Worm (Caenorhabditis elegans) whole organism, young adult: ENCODE data around the gene C44H9.4.

ENCODE experiments used
- B0019.2 ChIP-seq: fragments of 200-800 bp; sonication (Bioruptor generic); conservative IDR thresholded peaks from 2 replicates; pipeline ENCODE4 v1.3.6; 2022; ENCODE audit warnings: missing genetic modification reagents, missing genetic modification characterization, missing compliant biosample characterization
- C06A6.2 ChIP-seq: fragments of 200-800 bp; sonication (Bioruptor generic); conservative IDR thresholded peaks from 2 replicates; pipeline ENCODE4 v1.3.6; 2022; ENCODE audit warnings: missing genetic modification characterization, missing compliant biosample characterization
- D2030.7 ChIP-seq: fragments of 200-800 bp; sonication (Bioruptor generic); IDR thresholded peaks from 2 replicates; pipeline ENCODE4 v1.3.6; 2022; ENCODE audit warnings: missing genetic modification reagents, missing genetic modification characterization, missing compliant biosample characterization
- F33H1.4 ChIP-seq: fragments of 200-800 bp; sonication (Bioruptor generic); IDR thresholded peaks from 2 replicates; pipeline ENCODE4 v1.3.6; 2022; ENCODE audit warnings: missing genetic modification reagents, missing genetic modification characterization, missing compliant biosample characterization
- F39B2.1 ChIP-seq: fragments of 200-800 bp; sonication (Bioruptor generic); IDR thresholded peaks from 2 replicates; pipeline ENCODE4 v1.3.6; 2022; ENCODE audit warnings: missing genetic modification reagents, missing genetic modification characterization, missing compliant biosample characterization
- F52B5.7 ChIP-seq: sonication (generic microtip); optimal IDR thresholded peaks from 2 replicates; lab custom pipeline; 2016; ENCODE audit warnings: mild to moderate bottlenecking, missing genetic modification characterization, missing compliant biosample characterization
- F57A8.1 ChIP-seq: fragments of 200-800 bp; sonication (Bioruptor generic); optimal IDR thresholded peaks from 2 replicates; lab custom pipeline; 2018; ENCODE audit warnings: mild to moderate bottlenecking, missing genetic modification characterization, moderate library complexity, missing compliant biosample characterization
- K11D2.4 ChIP-seq: fragments of 200-800 bp; sonication (Bioruptor generic); IDR thresholded peaks from 2 replicates; pipeline ENCODE4 v1.3.6; 2022; ENCODE audit warnings: missing genetic modification reagents, missing genetic modification characterization, missing compliant biosample characterization
- Y53F4B.3 ChIP-seq: fragments of 200-800 bp; sonication (Bioruptor generic); IDR thresholded peaks from 2 replicates; pipeline ENCODE4 v1.3.6; 2022; ENCODE audit warnings: missing genetic modification reagents, missing genetic modification characterization, missing compliant biosample characterization
- Y79H2A.3 ChIP-seq: fragments of 200-800 bp; sonication (Bioruptor generic); conservative IDR thresholded peaks from 2 replicates; pipeline ENCODE4 v1.3.6; 2022; ENCODE audit warnings: missing genetic modification reagents, missing genetic modification characterization, missing compliant biosample characterization
- Y95B8A.8 ChIP-seq: fragments of 200-800 bp; sonication (Bioruptor generic); IDR thresholded peaks from 2 replicates; pipeline ENCODE4 v1.3.6; 2022; ENCODE audit warnings: missing genetic modification reagents, missing genetic modification characterization, missing compliant biosample characterization
- akir-1 ChIP-seq: fragments of 200-800 bp; sonication (Bioruptor generic); optimal IDR thresholded peaks from 2 replicates; lab custom pipeline; 2018; ENCODE audit warnings: mild to moderate bottlenecking, missing genetic modification characterization, moderate library complexity, missing compliant biosample characterization
- ama-1 ChIP-seq, 3 experiments: fragments of 150-350 bp in 1 of 3; sonication (generic microtip) in 2 of 3; optimal IDR thresholded peaks; 2 replicates each; lab custom pipeline; 2014 to 2018; ENCODE audit warnings: missing biosample characterization in 2 of 3, missing genetic modification characterization in 2 of 3, missing genetic modification reagents in 2 of 3
- aptf-2 ChIP-seq: fragments of 200-800 bp; sonication (Bioruptor generic); conservative IDR thresholded peaks from 2 replicates; pipeline ENCODE4 v1.3.6; 2022; ENCODE audit warnings: missing genetic modification reagents, missing genetic modification characterization, missing compliant biosample characterization
- aptf-3 ChIP-seq: fragments of 200-800 bp; sonication (Bioruptor generic); IDR thresholded peaks from 2 replicates; pipeline ENCODE4 v1.3.6; 2022; ENCODE audit warnings: missing genetic modification characterization, missing compliant biosample characterization
- ccch-3 ChIP-seq: fragments of 200-800 bp; sonication (Bioruptor generic); optimal IDR thresholded peaks from 2 replicates; lab custom pipeline; 2018; ENCODE audit warnings: mild to moderate bottlenecking, missing genetic modification characterization, missing compliant biosample characterization
- cebp-1 ChIP-seq, 2 experiments: fragments of 200-800 bp in 1 of 2; sonication (Bioruptor generic) in 1 of 2; sonication (generic microtip) in 1 of 2; IDR thresholded peaks in 1 of 2; optimal IDR thresholded peaks in 1 of 2; 2 replicates each; pipeline versions ENCODE4 v1.3.6 to Lab custom; 2017 to 2022; ENCODE audit warnings: missing compliant biosample characterization in 2 of 2, missing genetic modification characterization in 2 of 2, mild to moderate bottlenecking in 1 of 2, missing genetic modification reagents in 1 of 2, moderate library complexity in 1 of 2
- ceh-27 ChIP-seq: fragments of 200-800 bp; sonication (Bioruptor generic); optimal IDR thresholded peaks from 2 replicates; lab custom pipeline; 2018; ENCODE audit warnings: mild to moderate bottlenecking, missing genetic modification characterization, moderate library complexity, missing compliant biosample characterization
- dox-1 ChIP-seq: fragments of 200-800 bp; sonication (Bioruptor generic); IDR thresholded peaks from 2 replicates; pipeline ENCODE4 v1.3.6; 2022; ENCODE audit warnings: missing genetic modification reagents, missing genetic modification characterization, missing compliant biosample characterization
- egrh-3 ChIP-seq: fragments of 200-800 bp; sonication (Bioruptor generic); IDR thresholded peaks from 2 replicates; pipeline ENCODE4 v1.3.6; 2022; ENCODE audit warnings: missing genetic modification reagents, missing genetic modification characterization, missing compliant biosample characterization
- lin-35 ChIP-seq, 3 experiments: fragments of 150-350 bp in 2 of 3; sonication (generic microtip) in 1 of 3; optimal IDR thresholded peaks; 2 replicates each; lab custom pipeline; 2014 to 2018; ENCODE audit warnings: missing biosample characterization in 3 of 3, missing genetic modification characterization in 3 of 3, missing genetic modification reagents in 3 of 3
- lin-54 ChIP-seq: fragments of 200-800 bp; sonication (Bioruptor generic); optimal IDR thresholded peaks from 2 replicates; lab custom pipeline; 2018; ENCODE audit warnings: mild to moderate bottlenecking, missing genetic modification characterization, missing compliant biosample characterization
- lir-1 ChIP-seq: fragments of 200-800 bp; sonication (Bioruptor generic); conservative IDR thresholded peaks from 2 replicates; pipeline ENCODE4 v1.3.6; 2022; ENCODE audit warnings: missing genetic modification reagents, missing genetic modification characterization, missing compliant biosample characterization
- lsy-27 ChIP-seq: sonication (generic microtip); optimal IDR thresholded peaks from 2 replicates; lab custom pipeline; 2017; ENCODE audit warnings: missing genetic modification characterization, mild to moderate bottlenecking, missing compliant biosample characterization, antibody characterized with exemption, missing genotype, borderline replicate concordance; ENCODE audit not compliant: insufficient read depth
- madf-3 ChIP-seq: fragments of 200-800 bp; sonication (Bioruptor generic); IDR thresholded peaks from 2 replicates; pipeline ENCODE4 v1.3.6; 2022; ENCODE audit warnings: missing genetic modification reagents, missing genetic modification characterization, missing compliant biosample characterization
- nfyb-1 ChIP-seq: fragments of 200-800 bp; sonication (Bioruptor generic); IDR thresholded peaks from 2 replicates; pipeline ENCODE4 v1.3.6; 2022; ENCODE audit warnings: missing genetic modification reagents, missing genetic modification characterization, missing compliant biosample characterization
- nhr-179 ChIP-seq: sonication (generic microtip); optimal IDR thresholded peaks from 2 replicates; lab custom pipeline; 2016; ENCODE audit warnings: mild to moderate bottlenecking, missing genetic modification characterization, missing compliant biosample characterization
- somi-1 ChIP-seq: fragments of 200-800 bp; sonication (Bioruptor generic); optimal IDR thresholded peaks from 2 replicates; lab custom pipeline; 2018; ENCODE audit warnings: mild to moderate bottlenecking, missing genetic modification characterization, missing compliant biosample characterization
- tbx-9 ChIP-seq: sonication (generic microtip); optimal IDR thresholded peaks from 2 replicates; lab custom pipeline; 2016; ENCODE audit warnings: borderline replicate concordance, missing genetic modification characterization, inconsistent platforms, missing compliant biosample characterization
- unc-62 ChIP-seq: fragments of 150-350 bp; optimal IDR thresholded peaks from 2 replicates; lab custom pipeline; 2014; ENCODE audit warnings: missing biosample characterization, missing genetic modification reagents, missing genetic modification characterization
- ztf-18 ChIP-seq: sonication (generic microtip); optimal IDR thresholded peaks from 2 replicates; lab custom pipeline; 2016; ENCODE audit warnings: missing genotype, mild to moderate bottlenecking, missing genetic modification characterization, missing compliant biosample characterization
- ztf-26 ChIP-seq: sonication (generic microtip); optimal IDR thresholded peaks from 2 replicates; lab custom pipeline; 2017; ENCODE audit warnings: missing genetic modification characterization, missing compliant biosample characterization

The C44H9.4 gene

ce11 chrV:12800171-12800570 lies 35.3 kb upstream of the C44H9.4 start, which contains the start of gene ugt-3:
Gene ugt-3, minus strand, starts transcription at chrV:12800271.
- TF ChIP-seq K11D2.4 (GFP tag; lab: Robert Waterston, UW), result no peak
- TF ChIP-seq, all 124 proteins: peak for 0

ce11 chrV:12803274-12803673 lies 32.2 kb upstream of the C44H9.4 start, which contains the start of gene srbc-45:
Gene srbc-45, plus strand, starts transcription at chrV:12803574.
- TF ChIP-seq F33H1.4 (GFP tag; lab: Robert Waterston, UW) (no peak), unc-62 (GFP tag; lab: Kevin White, UChicago) (no peak), lin-35 (GFP tag; optimal IDR thresholded peaks at IDR 0.05; lab: Kevin White, UChicago) (no peak), dox-1 (GFP tag; lab: Robert Waterston, UW) (no peak)

- TF ChIP-seq nfyb-1 (GFP tag; lab: Robert Waterston, UW), result no peak
- TF ChIP-seq tbx-9 (tag; lab: Kevin White, UChicago), result no peak
- TF ChIP-seq lsy-27 (tag; lab: Kevin White, UChicago), result no peak
- TF ChIP-seq F52B5.7 (tag; lab: Kevin White, UChicago), result no peak
- no peak for TF ChIP-seq Y53F4B.3 (GFP tag; lab: Robert Waterston, UW)
- no peak for TF ChIP-seq madf-3
- no peak for TF ChIP-seq nhr-179
- TF ChIP-seq lin-35 (GFP tag; optimal IDR thresholded peaks at IDR 0.05; lab: Kevin White, UChicago), result no peak
- no peak for TF ChIP-seq Y79H2A.3 (GFP tag; lab: Robert Waterston, UW)
- TF ChIP-seq ztf-26 (tag; lab: Kevin White, UChicago), result no peak
- no peak for TF ChIP-seq F39B2.1 (GFP tag; lab: Robert Waterston, UW)
- TF ChIP-seq F57A8.1, result no peak
- no peak for TF ChIP-seq K11D2.4 (GFP tag; lab: Robert Waterston, UW)
- no peak for TF ChIP-seq egrh-3 (GFP tag; lab: Robert Waterston, UW)
- no peak for TF ChIP-seq D2030.7 (GFP tag; lab: Robert Waterston, UW)
- TF ChIP-seq, all 124 proteins: peak for 0
These were observed 29.3 kb upstream of the C44H9.4 start, which contains the start of gene ZC443.7 for ce11 chrV:12806190-12806589. Gene ZC443.7, plus strand, starts transcription at chrV:12806490.

- TF ChIP-seq B0019.2 (GFP tag; lab: Robert Waterston, UW) (no peak), ztf-18 (no peak), aptf-2 (GFP tag; lab: Robert Waterston, UW) (no peak), somi-1 (GFP tag; lab: Kevin White, UChicago) (no peak), K11D2.4 (GFP tag; lab: Robert Waterston, UW) (no peak)
- TF ChIP-seq, all 124 proteins: peak for 0
These were observed 25.6 kb upstream of the C44H9.4 start, which contains the start of gene ZC443.1 for ce11 chrV:12809876-12810275. Gene ZC443.1, minus strand, starts transcription at chrV:12810080.

- TF ChIP-seq ceh-27 (GFP tag; lab: Kevin White, UChicago), result peak; percentile 47
- TF ChIP-seq aptf-3 (GFP tag; lab: Robert Waterston, UW), result no peak
These were observed 24.4 kb upstream of the C44H9.4 start, which contains the start of gene ZC443.2 for ce11 chrV:12811126-12811525. Gene ZC443.2, minus strand, starts transcription at chrV:12811192.

ce11 chrV:12811810-12812209 lies 23.7 kb upstream of the C44H9.4 start:
- TF ChIP-seq lin-54 (GFP tag; lab: Kevin White, UChicago), result no peak
- TF ChIP-seq nfyb-1 (GFP tag; lab: Robert Waterston, UW), result 0 out of 2 replicates have a peak, but pooled peaks have one; percentile 63
- TF ChIP-seq Y95B8A.8 (GFP tag; lab: Robert Waterston, UW), result 0 out of 2 replicates have a peak, but pooled peaks have one; percentile 20
- TF ChIP-seq ccch-3 (GFP tag; lab: Kevin White, UChicago), result no peak
- 0 out of 2 replicates have a peak, but pooled peaks have one; percentile 14 for TF ChIP-seq K11D2.4 (GFP tag; lab: Robert Waterston, UW)
- peak; percentile 12; the same call in 1 of the 2 replicates for TF ChIP-seq C06A6.2 (GFP tag; lab: Robert Waterston, UW)
- peak; percentile 43; the same call in 1 of the 2 replicates for TF ChIP-seq lir-1 (GFP tag; lab: Robert Waterston, UW)
- TF ChIP-seq ama-1 (optimal IDR thresholded peaks at IDR 0.05; lab: Kevin White, UChicago), result no peak
- TF ChIP-seq ama-1 (GFP tag; optimal IDR thresholded peaks at IDR 0.05; lab: Kevin White, UChicago), result peak in 1 of 2 experiments; percentile 55
- no peak for TF ChIP-seq akir-1 (GFP tag; lab: Kevin White, UChicago)
- TF ChIP-seq cebp-1 (GFP tag; IDR thresholded peaks at IDR 0.05; lab: Robert Waterston, UW), result no peak
- TF ChIP-seq cebp-1 (tag; optimal IDR thresholded peaks at IDR 0.05; lab: Kevin White, UChicago), result peak; percentile 23
